Fruit fly (Drosophila melanogaster): ENCODE data around the gene ND-B8.

The ND-B8 gene

dm6 chr2L:4442010-4442587 is 12.3 kb upstream of the ND-B8 start, which contains the start of the genes Sfp24F and CG15432 (continued):
- TF ChIP-seq Trl (optimal IDR thresholded peaks at IDR 0.05) (no peak), Trl (GFP tag; optimal IDR thresholded peaks at IDR 0.05) (no peak), CHES-1-like (GFP tag; optimal IDR thresholded peaks at IDR 0.05) (peak; percentile 5), HLH4C (GFP tag; IDR thresholded peaks at IDR 0.05; ENCODE audit: partially characterized antibody) (peak; percentile 73), Dref (GFP tag; IDR thresholded peaks at IDR 0.05) (peak; percentile 83), hbn (GFP tag; IDR thresholded peaks at IDR 0.05; ENCODE audit: partially characterized antibody) (peak; percentile 46), Six4 (GFP tag; optimal IDR thresholded peaks at IDR 0.05) (no peak), CG14710 (tag; optimal IDR thresholded peaks at IDR 0.05) (peak; percentile 40)

- TF ChIP-seq CG1647 (GFP tag; optimal IDR thresholded peaks at IDR 0.05) (no peak), psq (GFP tag; optimal IDR thresholded peaks at IDR 0.05) (no peak), hb (GFP tag; IDR thresholded peaks at IDR 0.05; ENCODE audit: partially characterized antibody) (0 out of 3 replicates have a peak, but pooled peaks have one; percentile 25), Side (GFP tag; optimal IDR thresholded peaks at IDR 0.05) (no peak), CG11247 (GFP tag; IDR thresholded peaks at IDR 0.05) (no peak), Bgb (GFP tag; IDR thresholded peaks at IDR 0.05; ENCODE audit: partially characterized antibody) (peak; percentile 82), CG10565 (GFP tag; optimal IDR thresholded peaks at IDR 0.05) (no peak), CHES-1-like (GFP tag; optimal IDR thresholded peaks at IDR 0.05) (peak; percentile 31), abd-A (tag; optimal IDR thresholded peaks at IDR 0.05) (no peak), Nf-YB (GFP tag; optimal IDR thresholded peaks at IDR 0.05) (no peak), ato (GFP tag; IDR thresholded peaks at IDR 0.05; ENCODE audit: partially characterized antibody) (peak; percentile 82), Gsc (GFP tag; IDR thresholded peaks at IDR 0.05) (no peak), CG34376 (GFP tag; optimal IDR thresholded peaks at IDR 0.05) (no peak), CG15601 (tag; optimal IDR thresholded peaks at IDR 0.05) (no peak), twi (tag; optimal IDR thresholded peaks at IDR 0.05) (no peak), CG2678 (tag; optimal IDR thresholded peaks at IDR 0.05) (no peak), so (GFP tag; IDR thresholded peaks at IDR 0.05) (no peak), ind (GFP tag; optimal IDR thresholded peaks at IDR 0.05) (no peak), dpn (GFP tag; optimal IDR thresholded peaks at IDR 0.05) (no peak), CG4424 (GFP tag; optimal IDR thresholded peaks at IDR 0.05) (no peak), mirr (GFP tag; optimal IDR thresholded peaks at IDR 0.05) (peak; percentile 14), mam (GFP tag; optimal IDR thresholded peaks at IDR 0.05) (no peak), CG31365 (tag; optimal IDR thresholded peaks at IDR 0.05) (no peak), CG3838 (GFP tag; optimal IDR thresholded peaks at IDR 0.05) (no peak), B-H1 (GFP tag; IDR thresholded peaks at IDR 0.05) (no peak), Dp (GFP tag; optimal IDR thresholded peaks at IDR 0.05) (peak; percentile 33), Opbp (GFP tag; IDR thresholded peaks at IDR 0.05; ENCODE audit: partially characterized antibody) (peak; percentile 72; the same call in 2 of the 3 replicates), Stat92E (GFP tag; optimal IDR thresholded peaks at IDR 0.05) (peak in 1 of 3 experiments; percentile 23), CG30403 (GFP tag; optimal IDR thresholded peaks at IDR 0.05) (no peak), otp (GFP tag; IDR thresholded peaks at IDR 0.05) (no peak), CG12236 (GFP tag; optimal IDR thresholded peaks at IDR 0.05) (no peak), mld (GFP tag; IDR thresholded peaks at IDR 0.05; ENCODE audit: partially characterized antibody) (peak; percentile 89), tna (GFP tag; IDR thresholded peaks at IDR 0.05; ENCODE audit: partially characterized antibody) (peak; percentile 83), Nf-YC (tag; optimal IDR thresholded peaks at IDR 0.05) (peak; percentile 15), CG2712 (tag; optimal IDR thresholded peaks at IDR 0.05) (peak; percentile 1), CG14965 (GFP tag; optimal IDR thresholded peaks at IDR 0.05; ENCODE audit: borderline replicate concordance) (no peak), dm (GFP tag; optimal IDR thresholded peaks at IDR 0.05) (peak; percentile 89), h (optimal IDR thresholded peaks at IDR 0.05) (no peak), Sin3A (optimal IDR thresholded peaks at IDR 0.05) (peak; percentile 53), cwo (GFP tag; optimal IDR thresholded peaks at IDR 0.05) (peak; percentile 45), HmgD (GFP tag; optimal IDR thresholded peaks at IDR 0.05) (no peak), p53 (GFP tag; optimal IDR thresholded peaks at IDR 0.05) (no peak)
Observed at dm6 chr2L:4444457-4444856, 10.0 kb upstream of the ND-B8 start, which contains the start of the genes morgue and Elp3. morgue (minus strand) TSS chr2L:4444680. Elp3 (plus strand) TSS chr2L:4444732.
